Fruit fly (Drosophila melanogaster) whole organism, embryonic: ENCODE data around the gene Sc2.

Experiments used
- Atf-2 ChIP-seq: fragments of 200-800 bp; sonication (Bioruptor generic); optimal IDR thresholded peaks from 2 replicates; lab custom pipeline; 2016; ENCODE audit warnings: missing biosample characterization, missing genetic modification characterization
- CG2202 ChIP-seq: fragments of 200-800 bp; sonication (Bioruptor generic); optimal IDR thresholded peaks from 2 replicates; lab custom pipeline; 2018; ENCODE audit warnings: missing biosample characterization, mild to moderate bottlenecking, missing genetic modification characterization
- CG4854 ChIP-seq: fragments of 200-800 bp; sonication (Bioruptor generic); optimal IDR thresholded peaks from 2 replicates; lab custom pipeline; 2016; ENCODE audit warnings: missing biosample characterization, missing genetic modification characterization, inconsistent platforms
- CG8924 ChIP-seq: fragments of 200-800 bp; optimal IDR thresholded peaks from 3 replicates; lab custom pipeline; 2019; ENCODE audit warnings: missing biosample characterization, mild to moderate bottlenecking, missing genetic modification characterization, moderate library complexity
- CG9727 ChIP-seq: fragments of 200-800 bp; sonication (Bioruptor generic); optimal IDR thresholded peaks from 3 replicates; lab custom pipeline; 2017; ENCODE audit warnings: missing biosample characterization, mild to moderate bottlenecking, missing genetic modification characterization
- dpn ChIP-seq, 2 experiments: fragments of 200-800 bp; sonication (Bioruptor generic); optimal IDR thresholded peaks; 3 replicates each; lab custom pipeline; 2016; ENCODE audit warnings: missing biosample characterization in 2 of 2, missing genetic modification characterization in 2 of 2
- p53 ChIP-seq: fragments of 200-800 bp; sonication (Bioruptor generic); optimal IDR thresholded peaks from 2 replicates; lab custom pipeline; 2016; ENCODE audit warnings: missing biosample characterization, missing genetic modification characterization
- psq ChIP-seq: fragments of 200-800 bp; sonication (Bioruptor generic); optimal IDR thresholded peaks from 2 replicates; lab custom pipeline; 2017; ENCODE audit warnings: missing biosample characterization, missing genetic modification characterization
- row ChIP-seq: fragments of 200-800 bp; sonication (Bioruptor generic); IDR thresholded peaks from 3 replicates; pipeline ENCODE4 v1.3.6; 2022; ENCODE audit warnings: missing biosample characterization, missing genetic modification characterization

DNA sequence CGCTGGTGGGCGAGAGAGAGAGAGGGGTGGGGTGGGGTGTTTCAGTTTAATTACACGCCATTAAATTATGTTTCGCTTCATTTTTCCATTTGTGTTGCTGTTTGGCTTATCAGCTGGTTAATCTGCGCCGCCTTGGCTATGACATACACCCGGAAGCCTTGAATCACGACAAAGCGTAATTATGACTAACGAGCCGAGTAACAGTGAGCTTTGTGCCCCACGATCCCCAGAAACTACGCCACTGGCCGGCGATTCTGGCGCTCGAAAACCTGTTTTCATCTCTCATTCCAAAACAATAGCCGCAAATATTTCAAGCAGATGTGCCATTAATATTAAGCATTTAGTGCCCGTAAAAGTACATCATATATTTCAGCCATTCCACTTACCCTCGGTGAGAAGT, 48.6 kb downstream of the Sc2 start:
- no peak for TF ChIP-seq CG8924 (tag; lab: Kevin White, UChicago)
- no peak for TF ChIP-seq p53
- TF ChIP-seq CG4854, result no peak
- no peak for TF ChIP-seq row
- TF ChIP-seq Atf-2 (GFP tag; lab: Kevin White, UChicago), result no peak
- TF ChIP-seq CG2202 (tag; lab: Kevin White, UChicago), result no peak
- no peak for TF ChIP-seq dpn (GFP tag; optimal IDR thresholded peaks at IDR 0.05; lab: Kevin White, UChicago)
- TF ChIP-seq CG9727 (GFP tag; lab: Kevin White, UChicago), result no peak
- TF ChIP-seq psq (GFP tag; lab: Kevin White, UChicago), result no peak
